Worm (Caenorhabditis elegans): ENCODE measurements around the gene Y48E1B.17.
A peak's percentile ranks its signal among the peaks of the same experiment; 100 is the strongest.

Gene Y48E1B.17

DNA sequence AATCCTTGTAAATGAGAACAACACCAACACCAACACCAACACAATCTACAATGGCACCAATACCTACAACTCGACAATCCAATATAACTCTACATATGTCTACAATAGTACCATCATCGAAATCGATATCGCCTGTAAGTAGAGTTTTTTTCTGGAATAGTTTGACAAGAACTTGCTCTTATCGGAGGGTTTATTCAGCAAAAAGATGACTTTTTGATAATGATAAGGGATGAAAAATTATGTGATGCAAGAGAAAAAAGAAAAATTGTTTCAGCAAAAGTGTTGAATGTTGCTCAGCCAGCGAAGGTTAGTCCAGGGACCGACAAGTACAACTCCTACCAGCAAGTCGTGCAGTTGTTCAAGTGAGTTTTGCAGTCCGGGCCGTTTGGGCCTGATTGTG is 32.3 kb downstream of the Y48E1B.17 start:
- TF ChIP-seq sem-4 (tag; optimal IDR thresholded peaks at IDR 0.05), result no peak
- TF ChIP-seq nhr-11 (tag; optimal IDR thresholded peaks at IDR 0.05), result no peak
- peak; percentile 38 for TF ChIP-seq nhr-129 (tag; optimal IDR thresholded peaks at IDR 0.05)
- no peak for TF ChIP-seq unc-62 (GFP tag; optimal IDR thresholded peaks at IDR 0.05)
- no peak for TF ChIP-seq peb-1 (tag; optimal IDR thresholded peaks at IDR 0.05)
- TF ChIP-seq fos-1 (tag; optimal IDR thresholded peaks at IDR 0.05), result peak; percentile 85

- TF ChIP-seq fos-1 (tag; optimal IDR thresholded peaks at IDR 0.05), result peak; percentile 81
- TF ChIP-seq mbf-1 (tag; optimal IDR thresholded peaks at IDR 0.05), result no peak
- TF ChIP-seq R02D3.7 (tag; optimal IDR thresholded peaks at IDR 0.05), result no peak
- no peak for TF ChIP-seq nhr-25 (tag; optimal IDR thresholded peaks at IDR 0.05)
- TF ChIP-seq sma-9 (GFP tag; optimal IDR thresholded peaks at IDR 0.05), result no peak
- TF ChIP-seq sma-9 (tag; optimal IDR thresholded peaks at IDR 0.05), result no peak
- TF ChIP-seq aly-2 (tag; optimal IDR thresholded peaks at IDR 0.05), result no peak
- no peak for TF ChIP-seq Y55F3AM.14 (GFP tag; optimal IDR thresholded peaks at IDR 0.05)
- no peak for TF ChIP-seq ceh-82 (tag; optimal IDR thresholded peaks at IDR 0.05)
- peak; percentile 4 for TF ChIP-seq gmeb-1 (tag; optimal IDR thresholded peaks at IDR 0.05)
- TF ChIP-seq blmp-1 (tag; optimal IDR thresholded peaks at IDR 0.05; ENCODE audit: insufficient read depth), result no peak
- TF ChIP-seq snpc-4 (tag; optimal IDR thresholded peaks at IDR 0.05), result no peak
These were observed 33.3 kb downstream of the Y48E1B.17 start, which contains the start of gene nep-17 for ce11 chrII:13507535-13507934. nep-17 (plus strand) TSS chrII:13507819.

- TF ChIP-seq fos-1 (tag; optimal IDR thresholded peaks at IDR 0.05) (peak; percentile 79), lin-13 (GFP tag; optimal IDR thresholded peaks at IDR 0.05) (no peak)
These were observed 34.8 kb downstream of the Y48E1B.17 start for ce11 chrII:13505977-13506568.

DNA sequence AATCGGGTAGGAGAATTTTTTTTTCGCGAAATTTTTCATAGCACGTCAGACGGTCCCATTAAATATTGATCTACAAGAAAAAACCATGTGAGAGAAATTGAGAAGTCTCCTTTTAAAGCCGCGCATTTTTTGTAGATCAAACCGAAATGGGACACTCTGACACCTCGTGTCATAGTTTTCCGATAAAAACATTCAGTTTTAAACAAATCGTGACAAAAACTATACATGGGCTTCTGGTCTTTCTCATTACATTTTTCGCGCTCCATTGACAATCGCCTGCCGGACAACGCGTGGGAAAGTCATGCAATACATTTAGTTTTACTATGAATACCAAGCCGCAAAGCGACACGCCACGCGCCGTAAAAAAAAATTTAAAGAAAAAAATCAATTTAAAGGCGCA is 35.5 kb downstream of the Y48E1B.17 start:
- TF ChIP-seq gmeb-1 (tag; optimal IDR thresholded peaks at IDR 0.05), result no peak
- TF ChIP-seq ztf-4 (tag; optimal IDR thresholded peaks at IDR 0.05), result no peak
- TF ChIP-seq peb-1 (tag; optimal IDR thresholded peaks at IDR 0.05), result no peak
- TF ChIP-seq nhr-25 (tag; optimal IDR thresholded peaks at IDR 0.05), result no peak
- TF ChIP-seq mbf-1 (tag; optimal IDR thresholded peaks at IDR 0.05), result no peak
- no peak for TF ChIP-seq ceh-16 (tag; optimal IDR thresholded peaks at IDR 0.05)
- TF ChIP-seq ama-1 (optimal IDR thresholded peaks at IDR 0.05), result no peak
- no peak for TF ChIP-seq mdl-1 (tag; optimal IDR thresholded peaks at IDR 0.05)

DNA sequence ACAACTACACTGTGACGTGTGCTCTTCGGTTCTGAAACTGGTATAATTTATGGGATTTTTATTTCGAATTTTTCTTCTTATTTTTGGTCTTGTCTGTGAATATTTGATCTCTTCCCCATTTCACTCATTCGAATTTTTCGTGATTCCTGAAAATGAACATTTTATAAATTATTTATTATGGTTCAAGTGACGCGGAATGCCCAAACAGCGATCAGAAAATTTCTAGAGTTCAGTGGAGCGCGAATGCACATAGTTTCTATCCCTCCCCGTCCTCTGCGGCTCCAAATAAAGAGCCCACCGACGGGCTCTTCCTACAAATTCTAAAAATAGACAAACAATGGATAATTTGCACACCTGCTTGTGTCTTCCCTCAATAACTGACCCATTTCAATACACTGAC is 37.2 kb downstream of the Y48E1B.17 start, which contains the start of gene F54F11.1:
Gene F54F11.1, plus strand, starts transcription at position 301 of the 400 bp plus-strand sequence.
- TF ChIP-seq elt-3 (tag; optimal IDR thresholded peaks at IDR 0.05) (no peak), unc-55 (GFP tag; optimal IDR thresholded peaks at IDR 0.05) (peak; percentile 14)

- TF ChIP-seq zag-1 (tag; optimal IDR thresholded peaks at IDR 0.05) (no peak), ama-1 (optimal IDR thresholded peaks at IDR 0.05) (no peak), nhr-10 (tag; optimal IDR thresholded peaks at IDR 0.05) (no peak), blmp-1 (tag; optimal IDR thresholded peaks at IDR 0.05; ENCODE audit: insufficient read depth) (no peak), unc-55 (GFP tag; optimal IDR thresholded peaks at IDR 0.05) (no peak), nhr-6 (tag; optimal IDR thresholded peaks at IDR 0.05) (no peak)
These were observed 39.3 kb downstream of the Y48E1B.17 start, which contains the start of gene F45H10.5 for ce11 chrII:13501575-13501974. F45H10.5 (plus strand) TSS chrII:13501875.

ce11 chrII:13500582-13500981 is 40.3 kb downstream of the Y48E1B.17 start:
- no peak for TF ChIP-seq mab-5 (tag; optimal IDR thresholded peaks at IDR 0.05)
- TF ChIP-seq nhr-12 (tag; optimal IDR thresholded peaks at IDR 0.05), result no peak
- no peak for TF ChIP-seq ztf-1 (GFP tag; conservative IDR thresholded peaks at IDR 0.05)
- peak; percentile 17 for TF ChIP-seq sma-9 (GFP tag; optimal IDR thresholded peaks at IDR 0.05)
- TF ChIP-seq sma-9 (tag; optimal IDR thresholded peaks at IDR 0.05), result no peak
- TF ChIP-seq nhr-6 (tag; optimal IDR thresholded peaks at IDR 0.05), result no peak
- TF ChIP-seq R02D3.7 (tag; optimal IDR thresholded peaks at IDR 0.05), result no peak
- TF ChIP-seq nhr-129 (tag; optimal IDR thresholded peaks at IDR 0.05), result peak; percentile 10
- no peak for TF ChIP-seq nhr-25 (tag; optimal IDR thresholded peaks at IDR 0.05)
- no peak for TF ChIP-seq dmd-4 (tag; optimal IDR thresholded peaks at IDR 0.05)
- no peak for TF ChIP-seq ama-1 (optimal IDR thresholded peaks at IDR 0.05)
- TF ChIP-seq nhr-23 (tag; optimal IDR thresholded peaks at IDR 0.05), result no peak
